Fruit fly (Drosophila melanogaster): ENCODE measurements around the gene CG9215.

The CG9215 gene

dm6 chrX:15532062-15532461, 50.6 kb downstream of the CG9215 start (continued):
- TF ChIP-seq CG2889 (GFP tag; IDR thresholded peaks at IDR 0.05): no peak
- TF ChIP-seq CG15011 (GFP tag; optimal IDR thresholded peaks at IDR 0.05): no peak
- TF ChIP-seq sima (GFP tag; optimal IDR thresholded peaks at IDR 0.05): no peak
- no peak for TF ChIP-seq CG42726 (GFP tag; IDR thresholded peaks at IDR 0.05; ENCODE audit: partially characterized antibody)
- TF ChIP-seq H2.0 (GFP tag; IDR thresholded peaks at IDR 0.05): peak; percentile 49
- 0 out of 2 replicates have a peak, but pooled peaks have one; percentile 12 for TF ChIP-seq CG32772 (GFP tag; IDR thresholded peaks at IDR 0.05)
- TF ChIP-seq CG16863 (GFP tag; optimal IDR thresholded peaks at IDR 0.05): no peak
- TF ChIP-seq CG10321 (GFP tag; IDR thresholded peaks at IDR 0.05): no peak
- TF ChIP-seq sob (GFP tag; IDR thresholded peaks at IDR 0.05): 0 out of 2 replicates have a peak, but pooled peaks have one; percentile 35
- peak; percentile 35 for TF ChIP-seq Hsf (GFP tag; optimal IDR thresholded peaks at IDR 0.05)
- TF ChIP-seq croc (GFP tag; conservative IDR thresholded peaks at IDR 0.05): no peak
- no peak for TF ChIP-seq D19A (tag; optimal IDR thresholded peaks at IDR 0.05)
- no peak for TF ChIP-seq Spps (tag; optimal IDR thresholded peaks at IDR 0.05)
- no peak for TF ChIP-seq CG8765 (GFP tag; IDR thresholded peaks at IDR 0.05)
- TF ChIP-seq NC2α (GFP tag; optimal IDR thresholded peaks at IDR 0.05): no peak
- peak; percentile 53 for TF ChIP-seq CG7839 (tag; optimal IDR thresholded peaks at IDR 0.05)
- no peak for TF ChIP-seq CG3726 (GFP tag; IDR thresholded peaks at IDR 0.05)
- no peak for TF ChIP-seq crc (GFP tag; optimal IDR thresholded peaks at IDR 0.05)
- no peak for TF ChIP-seq lbe (GFP tag; optimal IDR thresholded peaks at IDR 0.05)
- peak; percentile 53; the same call in 1 of the 2 replicates for TF ChIP-seq HLH3B (GFP tag; IDR thresholded peaks at IDR 0.05)
- no peak for TF ChIP-seq CG10654 (GFP tag; optimal IDR thresholded peaks at IDR 0.05)
- peak in 1 of 2 experiments; percentile 20 for TF ChIP-seq dpn (GFP tag; optimal IDR thresholded peaks at IDR 0.05)
- no peak for TF ChIP-seq Mes4 (GFP tag; optimal IDR thresholded peaks at IDR 0.05)
- no peak for TF ChIP-seq her (GFP tag; optimal IDR thresholded peaks at IDR 0.05)
- TF ChIP-seq CG6683 (GFP tag; optimal IDR thresholded peaks at IDR 0.05): no peak
- TF ChIP-seq Awh (GFP tag; IDR thresholded peaks at IDR 0.05): no peak
- no peak for TF ChIP-seq D (optimal IDR thresholded peaks at IDR 0.05)
- no peak for TF ChIP-seq D (GFP tag; optimal IDR thresholded peaks at IDR 0.05)
- TF ChIP-seq CG17361 (GFP tag; IDR thresholded peaks at IDR 0.05): 0 out of 3 replicates have a peak, but pooled peaks have one; percentile 32
- peak; percentile 43 for TF ChIP-seq Hmr (GFP tag; optimal IDR thresholded peaks at IDR 0.05)
- TF ChIP-seq D19B (GFP tag; optimal IDR thresholded peaks at IDR 0.05): no peak
- TF ChIP-seq az2 (GFP tag; optimal IDR thresholded peaks at IDR 0.05): peak; percentile 30
- peak; percentile 20 for TF ChIP-seq CG2712 (tag; optimal IDR thresholded peaks at IDR 0.05)
- no peak for TF ChIP-seq CG31365 (tag; optimal IDR thresholded peaks at IDR 0.05)
- TF ChIP-seq lov (optimal IDR thresholded peaks at IDR 0.05): no peak
- TF ChIP-seq lov (GFP tag; IDR thresholded peaks at IDR 0.05): no peak
- TF ChIP-seq usp (GFP tag; optimal IDR thresholded peaks at IDR 0.05): no peak
- no peak for TF ChIP-seq HmgD (GFP tag; optimal IDR thresholded peaks at IDR 0.05)
- TF ChIP-seq sens-2 (GFP tag; IDR thresholded peaks at IDR 0.05): 0 out of 2 replicates have a peak, but pooled peaks have one; percentile 20
- TF ChIP-seq gsb-n (tag; optimal IDR thresholded peaks at IDR 0.05): no peak
- TF ChIP-seq CG8089 (GFP tag; optimal IDR thresholded peaks at IDR 0.05): no peak
- peak; percentile 47; the same call in 1 of the 3 replicates for TF ChIP-seq tgo (GFP tag; IDR thresholded peaks at IDR 0.05)
- TF ChIP-seq CG6813 (GFP tag; optimal IDR thresholded peaks at IDR 0.05): no peak
- TF ChIP-seq chif (GFP tag; optimal IDR thresholded peaks at IDR 0.05): peak; percentile 0 to 17
- TF ChIP-seq CG12769 (tag; optimal IDR thresholded peaks at IDR 0.05): peak; percentile 39
- no peak for TF ChIP-seq CG7372 (GFP tag; IDR thresholded peaks at IDR 0.05)
- no peak for TF ChIP-seq CG9876 (GFP tag; optimal IDR thresholded peaks at IDR 0.05)
- no peak for TF ChIP-seq CG6654 (GFP tag; optimal IDR thresholded peaks at IDR 0.05)
- no peak for TF ChIP-seq kni (GFP tag; optimal IDR thresholded peaks at IDR 0.05)
- no peak for TF ChIP-seq CG13296 (GFP tag; optimal IDR thresholded peaks at IDR 0.05)
- no peak for TF ChIP-seq CG4328 (GFP tag; optimal IDR thresholded peaks at IDR 0.05)
- no peak for TF ChIP-seq CG3407 (GFP tag; optimal IDR thresholded peaks at IDR 0.05)

Data from whole organism, embryonic.